Fruit fly (Drosophila melanogaster): ENCODE data around the gene CG42750.
A peak's percentile ranks its signal among the peaks of the same experiment; 100 is the strongest.

CG42750 gene

dm6 chr2L:18184648-18185243 lies 90.8 kb downstream of the CG42750 start, which contains the start of gene Ptp36E (continued):
- TF ChIP-seq scrt (GFP tag; optimal IDR thresholded peaks at IDR 0.05) (peak; percentile 77), ara (GFP tag; IDR thresholded peaks at IDR 0.05) (peak; percentile 70), Atf3 (GFP tag; optimal IDR thresholded peaks at IDR 0.05) (no peak), Eip74EF (GFP tag; optimal IDR thresholded peaks at IDR 0.05) (peak in 1 of 2 experiments; percentile 6), CG10321 (GFP tag; IDR thresholded peaks at IDR 0.05) (no peak), Ptx1 (GFP tag; IDR thresholded peaks at IDR 0.05) (peak; percentile 79), dmrt99B (tag; optimal IDR thresholded peaks at IDR 0.05) (peak; percentile 92), CG10979 (tag; optimal IDR thresholded peaks at IDR 0.05) (no peak), CG6791 (GFP tag; IDR thresholded peaks at IDR 0.05; ENCODE audit: partially characterized antibody) (no peak), CG6654 (GFP tag; optimal IDR thresholded peaks at IDR 0.05) (peak; percentile 66), CG7372 (GFP tag; IDR thresholded peaks at IDR 0.05) (peak; percentile 79), CG30403 (GFP tag; optimal IDR thresholded peaks at IDR 0.05) (peak; percentile 78), sens (GFP tag) (peak; percentile 92), MBD-R2 (GFP tag; IDR thresholded peaks at IDR 0.05) (peak; percentile 62; the same call in 1 of the 2 replicates), twi (tag; optimal IDR thresholded peaks at IDR 0.05) (no peak), Max (GFP tag; optimal IDR thresholded peaks at IDR 0.05) (peak; percentile 13), CG1024 (GFP tag; IDR thresholded peaks at IDR 0.05) (no peak), HHEX (GFP tag; optimal IDR thresholded peaks at IDR 0.05) (peak; percentile 87), hb (GFP tag; IDR thresholded peaks at IDR 0.05; ENCODE audit: partially characterized antibody) (no peak), CG2199 (GFP tag; IDR thresholded peaks at IDR 0.05) (no peak), D (optimal IDR thresholded peaks at IDR 0.05) (no peak), D (GFP tag; optimal IDR thresholded peaks at IDR 0.05) (peak; percentile 76), bigmax (GFP tag; optimal IDR thresholded peaks at IDR 0.05) (no peak), CG7786 (GFP tag; optimal IDR thresholded peaks at IDR 0.05) (peak; percentile 33), sqz (GFP tag; optimal IDR thresholded peaks at IDR 0.05) (peak; percentile 70), jing (GFP tag; optimal IDR thresholded peaks at IDR 0.05) (no peak), Opbp (GFP tag; IDR thresholded peaks at IDR 0.05; ENCODE audit: partially characterized antibody) (no peak), CTCF (GFP tag; optimal IDR thresholded peaks at IDR 0.05) (peak; percentile 38), crp (GFP tag; optimal IDR thresholded peaks at IDR 0.05) (peak in 1 of 2 experiments; percentile 34), BEAF-32 (GFP tag; optimal IDR thresholded peaks at IDR 0.05) (no peak), CG13775 (GFP tag; optimal IDR thresholded peaks at IDR 0.05) (peak; percentile 74), CG7556 (GFP tag; optimal IDR thresholded peaks at IDR 0.05) (peak; percentile 93), ham (GFP tag; IDR thresholded peaks at IDR 0.05) (no peak), Bdp1 (GFP tag; optimal IDR thresholded peaks at IDR 0.05) (no peak), Bteb2 (GFP tag; optimal IDR thresholded peaks at IDR 0.05) (peak; percentile 15), hbn (GFP tag; IDR thresholded peaks at IDR 0.05; ENCODE audit: partially characterized antibody) (no peak), inv (GFP tag; IDR thresholded peaks at IDR 0.05; ENCODE audit: partially characterized antibody) (no peak), pho (GFP tag; optimal IDR thresholded peaks at IDR 0.05) (peak; percentile 32), bowl (GFP tag; IDR thresholded peaks at IDR 0.05) (0 out of 2 replicates have a peak, but pooled peaks have one; percentile 22), CG6689 (GFP tag; IDR thresholded peaks at IDR 0.05) (peak; percentile 85), CG6272 (GFP tag; IDR thresholded peaks at IDR 0.05) (peak; percentile 54), Oli (tag; optimal IDR thresholded peaks at IDR 0.05) (peak; percentile 88), CG34224 (GFP tag; IDR thresholded peaks at IDR 0.05; ENCODE audit: partially characterized antibody) (peak; percentile 20; the same call in 1 of the 3 replicates), zf30C (GFP tag; optimal IDR thresholded peaks at IDR 0.05) (no peak), CG9215 (GFP tag; IDR thresholded peaks at IDR 0.05) (peak; percentile 84), CG2116 (GFP tag; optimal IDR thresholded peaks at IDR 0.05) (peak; percentile 22), Lhr (GFP tag; optimal IDR thresholded peaks at IDR 0.05) (peak; percentile 15), sob (GFP tag; IDR thresholded peaks at IDR 0.05) (no peak), CG4328 (GFP tag; optimal IDR thresholded peaks at IDR 0.05) (peak; percentile 74), Nf-YA (GFP tag; IDR thresholded peaks at IDR 0.05) (peak; percentile 48; the same call in 1 of the 2 replicates)

All from whole organism, embryonic.